Fruit fly (Drosophila melanogaster) whole organism, prepupa: ENCODE results near the gene TotB.

Experiments used
- CG10631 ChIP-seq: fragments of 200-800 bp; sonication (Bioruptor generic); optimal IDR thresholded peaks from 2 replicates; lab custom pipeline; 2016; ENCODE audit warnings: missing biosample characterization, missing genetic modification characterization
- CG10669 ChIP-seq: fragments of 200-800 bp; sonication (Bioruptor generic); optimal IDR thresholded peaks from 3 replicates; lab custom pipeline; 2018; ENCODE audit warnings: missing biosample characterization, mild to moderate bottlenecking, missing genetic modification characterization, moderate library complexity
- CG11294 ChIP-seq: fragments of 200-800 bp; sonication (Bioruptor generic); IDR thresholded peaks from 2 replicates; pipeline ENCODE4 v1.3.6; 2022; ENCODE audit warnings: missing biosample characterization, missing genetic modification characterization
- CG11762 ChIP-seq: fragments of 200-800 bp; sonication (Bioruptor generic); optimal IDR thresholded peaks from 3 replicates; lab custom pipeline; 2016; ENCODE audit warnings: missing biosample characterization, missing genetic modification characterization; ENCODE audit not compliant: insufficient read depth
- CG11902 ChIP-seq: fragments of 200-800 bp; sonication (Bioruptor generic); optimal IDR thresholded peaks from 3 replicates; lab custom pipeline; 2016; ENCODE audit warnings: missing biosample characterization, missing genetic modification characterization
- CG15336 ChIP-seq: fragments of 200-800 bp; sonication (Bioruptor generic); IDR thresholded peaks from 2 replicates; pipeline ENCODE4 v1.3.6; 2022; ENCODE audit warnings: missing biosample characterization, missing genetic modification characterization
- CG1621 ChIP-seq: fragments of 200-800 bp; sonication (Bioruptor generic); optimal IDR thresholded peaks from 3 replicates; lab custom pipeline; 2018; ENCODE audit warnings: missing biosample characterization, mild to moderate bottlenecking, missing genetic modification characterization
- CG3032 ChIP-seq: fragments of 200-800 bp; optimal IDR thresholded peaks from 2 replicates; lab custom pipeline; 2019; ENCODE audit warnings: missing biosample characterization, mild to moderate bottlenecking, missing genetic modification characterization, moderate library complexity
- CG31627 ChIP-seq: fragments of 200-800 bp; sonication (Bioruptor generic); optimal IDR thresholded peaks from 3 replicates; lab custom pipeline; 2016; ENCODE audit warnings: missing biosample characterization, missing genetic modification characterization
- CG32006 ChIP-seq: fragments of 200-800 bp; sonication (Bioruptor generic); optimal IDR thresholded peaks from 3 replicates; lab custom pipeline; 2017; ENCODE audit warnings: missing biosample characterization, mild to moderate bottlenecking, missing genetic modification characterization
- CG34406 ChIP-seq: fragments of 200-800 bp; sonication (Bioruptor generic); optimal IDR thresholded peaks from 3 replicates; lab custom pipeline; 2016; ENCODE audit warnings: missing biosample characterization, missing genetic modification characterization
- CG3919 ChIP-seq: fragments of 200-800 bp; sonication (Bioruptor generic); optimal IDR thresholded peaks from 3 replicates; lab custom pipeline; 2016; ENCODE audit warnings: missing biosample characterization, missing genetic modification characterization
- CG4318 ChIP-seq: fragments of 200-800 bp; sonication (Bioruptor generic); optimal IDR thresholded peaks from 3 replicates; lab custom pipeline; 2017; ENCODE audit warnings: missing biosample characterization, mild to moderate bottlenecking, missing genetic modification characterization
- CG6163 ChIP-seq: fragments of 200-800 bp; sonication (Bioruptor generic); IDR thresholded peaks from 3 replicates; pipeline ENCODE4 v1.3.6; 2022; ENCODE audit warnings: missing biosample characterization, missing genetic modification characterization
- CG6276 ChIP-seq: fragments of 200-800 bp; sonication (Bioruptor generic); optimal IDR thresholded peaks from 2 replicates; lab custom pipeline; 2017; ENCODE audit warnings: missing biosample characterization, mild to moderate bottlenecking, missing genetic modification characterization
- CG6792 ChIP-seq: fragments of 200-800 bp; sonication (Bioruptor generic); optimal IDR thresholded peaks from 3 replicates; lab custom pipeline; 2016; ENCODE audit warnings: missing biosample characterization, missing genetic modification characterization
- CG6808 ChIP-seq: fragments of 200-800 bp; sonication (Bioruptor generic); optimal IDR thresholded peaks from 3 replicates; lab custom pipeline; 2017; ENCODE audit warnings: missing biosample characterization, missing genetic modification characterization, mild to moderate bottlenecking, moderate library complexity, missing genetic modification reagents
- CG6854 ChIP-seq: fragments of 200-800 bp; sonication (Bioruptor generic); optimal IDR thresholded peaks from 2 replicates; lab custom pipeline; 2017; ENCODE audit warnings: missing biosample characterization, mild to moderate bottlenecking, missing genetic modification characterization
- CG8119 ChIP-seq: fragments of 200-800 bp; sonication (Bioruptor generic); IDR thresholded peaks from 3 replicates; pipeline ENCODE4 v1.3.6; 2022; ENCODE audit warnings: missing biosample characterization, missing genetic modification characterization
- CG8319 ChIP-seq: fragments of 200-800 bp; sonication (Bioruptor generic); optimal IDR thresholded peaks from 3 replicates; lab custom pipeline; 2016; ENCODE audit warnings: missing biosample characterization, missing genetic modification characterization
- CG9139 ChIP-seq: fragments of 200-800 bp; sonication (Bioruptor generic); optimal IDR thresholded peaks from 3 replicates; lab custom pipeline; 2017; ENCODE audit warnings: missing biosample characterization, mild to moderate bottlenecking, missing genetic modification characterization
- Eip75B ChIP-seq: fragments of 200-800 bp; sonication (Bioruptor generic); optimal IDR thresholded peaks from 3 replicates; lab custom pipeline; 2016; ENCODE audit warnings: missing biosample characterization, missing genetic modification characterization
- Eip78C ChIP-seq: fragments of 200-800 bp; sonication (Bioruptor generic); peaks from one replicate; lab custom pipeline; 2016; ENCODE audit warnings: missing biosample characterization, missing genetic modification characterization
- Eip93F ChIP-seq: fragments of 200-800 bp; sonication (Bioruptor generic); optimal IDR thresholded peaks from 2 replicates; lab custom pipeline; 2016; ENCODE audit warnings: missing biosample characterization, mild to moderate bottlenecking, missing genetic modification characterization
- Ets21C ChIP-seq: fragments of 200-800 bp; sonication (Bioruptor generic); optimal IDR thresholded peaks from 3 replicates; lab custom pipeline; 2016; ENCODE audit warnings: missing biosample characterization, missing genetic modification characterization
- Ets96B ChIP-seq: fragments of 200-800 bp; optimal IDR thresholded peaks from 2 replicates; lab custom pipeline; 2019; ENCODE audit warnings: missing biosample characterization, mild to moderate bottlenecking, missing genetic modification characterization, moderate library complexity
- Gug ChIP-seq: fragments of 200-800 bp; sonication (Bioruptor generic); IDR thresholded peaks from 2 replicates; pipeline ENCODE4 v1.3.6; 2022; ENCODE audit warnings: missing biosample characterization, missing genetic modification characterization
- Hr39 ChIP-seq: fragments of 200-800 bp; sonication (Bioruptor generic); optimal IDR thresholded peaks from 2 replicates; lab custom pipeline; 2016; ENCODE audit warnings: missing biosample characterization, missing genetic modification characterization
- Hr4 ChIP-seq: fragments of 200-800 bp; sonication (Bioruptor generic); optimal IDR thresholded peaks from 3 replicates; lab custom pipeline; 2016; ENCODE audit warnings: missing biosample characterization, missing genetic modification characterization
- Met ChIP-seq: fragments of 200-800 bp; sonication (Bioruptor generic); optimal IDR thresholded peaks from 3 replicates; lab custom pipeline; 2016; ENCODE audit warnings: missing biosample characterization, missing genetic modification characterization
- Smox ChIP-seq: fragments of 200-800 bp; sonication (Bioruptor generic); optimal IDR thresholded peaks from 3 replicates; lab custom pipeline; 2016; ENCODE audit warnings: missing biosample characterization, missing genetic modification characterization
- Sox102F ChIP-seq: fragments of 200-800 bp; sonication (Bioruptor generic); optimal IDR thresholded peaks from 2 replicates; lab custom pipeline; 2016; ENCODE audit warnings: missing biosample characterization, mild to moderate bottlenecking, missing genetic modification characterization
- Sox14 ChIP-seq: fragments of 200-800 bp; sonication (Bioruptor generic); optimal IDR thresholded peaks from 3 replicates; lab custom pipeline; 2016; ENCODE audit warnings: missing biosample characterization, missing genetic modification characterization
- Sox15 ChIP-seq: fragments of 200-800 bp; sonication (Bioruptor generic); optimal IDR thresholded peaks from 3 replicates; lab custom pipeline; 2016; ENCODE audit warnings: missing biosample characterization, missing genetic modification characterization
- achi ChIP-seq: fragments of 200-800 bp; sonication (Bioruptor generic); optimal IDR thresholded peaks from 3 replicates; lab custom pipeline; 2016; ENCODE audit warnings: missing biosample characterization, missing genetic modification characterization
- acj6 ChIP-seq: fragments of 200-800 bp; sonication (Bioruptor generic); optimal IDR thresholded peaks from 3 replicates; lab custom pipeline; 2016; ENCODE audit warnings: missing biosample characterization, missing genetic modification characterization
- cyc ChIP-seq: fragments of 200-800 bp; sonication (Bioruptor generic); optimal IDR thresholded peaks from 3 replicates; lab custom pipeline; 2016; ENCODE audit warnings: missing biosample characterization, missing genetic modification characterization
- dsx ChIP-seq: fragments of 200-800 bp; optimal IDR thresholded peaks from 3 replicates; lab custom pipeline; 2019; ENCODE audit warnings: missing biosample characterization, mild to moderate bottlenecking, missing genetic modification characterization, moderate library complexity; ENCODE audit not compliant: poor library complexity, severe bottlenecking
- eg ChIP-seq: fragments of 200-800 bp; sonication (Bioruptor generic); IDR thresholded peaks from 3 replicates; pipeline ENCODE4 v1.3.6; 2022; ENCODE audit warnings: missing biosample characterization, missing genetic modification characterization
- esn ChIP-seq: fragments of 200-800 bp; sonication (Bioruptor generic); optimal IDR thresholded peaks from 2 replicates; lab custom pipeline; 2016; ENCODE audit warnings: missing biosample characterization, mild to moderate bottlenecking, missing genetic modification characterization, moderate library complexity
- fd59A ChIP-seq: fragments of 200-800 bp; sonication (Bioruptor generic); optimal IDR thresholded peaks from 2 replicates; lab custom pipeline; 2017; ENCODE audit warnings: missing biosample characterization, mild to moderate bottlenecking, missing genetic modification characterization, missing genetic modification reagents
- lz ChIP-seq: fragments of 200-800 bp; sonication (Bioruptor generic); optimal IDR thresholded peaks from 3 replicates; lab custom pipeline; 2016; ENCODE audit warnings: missing biosample characterization, missing genetic modification characterization
- net ChIP-seq: fragments of 200-800 bp; sonication (Bioruptor generic); optimal IDR thresholded peaks from 3 replicates; lab custom pipeline; 2016; ENCODE audit warnings: missing biosample characterization, missing genetic modification characterization
- pdm3 ChIP-seq: fragments of 200-800 bp; sonication (Bioruptor generic); optimal IDR thresholded peaks from 3 replicates; lab custom pipeline; 2016; ENCODE audit warnings: missing biosample characterization, missing genetic modification characterization
- svp ChIP-seq: fragments of 200-800 bp; sonication (Bioruptor generic); peaks from one replicate; lab custom pipeline; 2016; ENCODE audit warnings: missing biosample characterization, missing genetic modification characterization
- vri ChIP-seq: fragments of 200-800 bp; sonication (Bioruptor generic); optimal IDR thresholded peaks from 3 replicates; lab custom pipeline; 2016; ENCODE audit warnings: missing biosample characterization, mild to moderate bottlenecking, missing genetic modification characterization

TotB gene

DNA sequence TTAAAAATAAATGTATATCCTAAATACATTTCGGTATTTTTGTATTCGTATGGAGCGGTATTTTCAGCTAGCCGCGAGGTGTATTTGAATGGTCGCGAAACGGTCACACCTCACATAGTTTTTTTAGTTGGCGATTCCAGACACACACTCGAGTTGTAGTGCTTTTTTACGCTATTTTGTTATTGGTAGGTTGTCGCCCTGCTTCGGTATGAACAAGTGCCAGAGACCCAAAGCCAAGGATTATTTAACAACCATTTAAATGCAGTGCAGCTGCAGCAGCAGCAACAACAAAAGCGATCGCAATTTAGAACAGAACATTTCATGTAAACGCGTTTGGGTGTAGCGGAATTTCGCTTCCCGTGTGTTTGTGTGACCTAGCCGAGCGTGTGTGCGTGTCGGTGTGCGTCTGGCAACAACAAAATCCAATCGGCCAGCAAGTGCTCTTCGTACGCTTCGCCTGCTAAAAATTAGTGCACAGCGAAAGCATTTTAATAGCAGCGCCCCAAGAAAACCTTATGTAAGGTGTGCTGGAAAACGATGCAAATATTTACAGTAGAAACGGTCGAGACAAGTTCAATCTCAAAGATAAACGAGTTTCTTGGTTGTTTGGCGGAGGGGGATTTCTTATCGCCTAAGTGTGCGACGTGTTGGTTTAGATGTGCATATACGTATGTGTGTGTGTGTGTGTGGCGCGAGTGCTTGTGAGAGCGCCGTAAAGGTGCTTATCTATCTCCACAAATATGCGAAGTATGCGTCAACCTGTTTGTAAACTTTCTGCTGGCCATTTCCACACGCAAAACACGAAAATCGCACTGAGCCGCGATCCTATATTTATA lies 40.8 kb upstream of the TotB start, which contains the start of gene Synd (continued):
- peak; percentile 13; the same call in 2 of the 3 replicates for TF ChIP-seq CG6163 (GFP tag; lab: Robert Waterston, UW)
- TF ChIP-seq Eip78C = peak; percentile 37
- peak; percentile 39 for TF ChIP-seq CG9139 (GFP tag; lab: Kevin White, UChicago)
- TF ChIP-seq CG6792 (GFP tag; lab: Kevin White, UChicago) = peak; percentile 43
- TF ChIP-seq CG10669 (GFP tag; lab: Kevin White, UChicago) = peak; percentile 3
- TF ChIP-seq CG6276 = peak; percentile 40
- peak; percentile 53; the same call in 1 of the 3 replicates for TF ChIP-seq CG8119 (GFP tag; lab: Robert Waterston, UW)
- TF ChIP-seq Ets96B (tag; lab: Kevin White, UChicago) = no peak
- TF ChIP-seq CG3032 (tag; lab: Kevin White, UChicago) = no peak
- TF ChIP-seq CG4318 (GFP tag; lab: Kevin White, UChicago) = no peak
- peak; percentile 41 for TF ChIP-seq lz (GFP tag; lab: Kevin White, UChicago)
- no peak for TF ChIP-seq Gug (GFP tag; lab: Robert Waterston, UW)
- peak; percentile 27 for TF ChIP-seq Sox14
- TF ChIP-seq CG11762 = peak; percentile 38
- peak; percentile 42 for TF ChIP-seq esn (GFP tag; lab: Kevin White, UChicago)
- TF ChIP-seq cyc (GFP tag; lab: Kevin White, UChicago) = peak; percentile 11
- 0 out of 2 replicates have a peak, but pooled peaks have one; percentile 34 for TF ChIP-seq CG15336 (GFP tag; lab: Robert Waterston, UW)
- TF ChIP-seq CG11902 = no peak
- TF ChIP-seq CG8319 (GFP tag; lab: Kevin White, UChicago) = no peak
- TF ChIP-seq achi (GFP tag; lab: Kevin White, UChicago) = no peak
- TF ChIP-seq CG32006 (GFP tag; lab: Kevin White, UChicago) = peak; percentile 45
- TF ChIP-seq CG34406 (GFP tag; lab: Kevin White, UChicago) = no peak
- TF ChIP-seq pdm3 (GFP tag; lab: Kevin White, UChicago) = peak; percentile 28
- TF ChIP-seq CG1621 (tag; lab: Kevin White, UChicago) = peak; percentile 16
- peak; percentile 24 for TF ChIP-seq Met
- peak; percentile 24 for TF ChIP-seq CG6854 (GFP tag; lab: Kevin White, UChicago)

DNA sequence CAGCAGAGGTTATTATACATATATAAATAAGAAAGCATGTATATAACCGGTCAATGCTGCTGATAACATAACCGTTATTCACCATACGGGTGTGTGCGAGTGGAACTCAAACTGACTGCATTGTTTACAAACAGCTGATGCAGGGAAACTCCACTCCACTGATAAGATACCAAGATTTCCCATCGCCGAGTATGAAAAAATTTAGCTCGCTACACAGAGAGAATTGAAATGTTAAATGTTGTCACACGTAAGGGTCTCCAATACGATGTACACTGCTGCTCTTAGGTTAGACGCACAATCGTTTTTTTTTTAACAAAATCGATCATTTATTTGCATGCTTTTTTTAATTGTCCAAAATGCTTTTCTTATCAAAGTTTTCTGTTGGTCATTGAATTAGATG lies 40.1 kb upstream of the TotB start:
- TF ChIP-seq Sox15 (GFP tag; lab: Kevin White, UChicago) (no peak), CG11294 (GFP tag; lab: Robert Waterston, UW) (no peak), CG6276 (peak; percentile 3), CG3032 (tag; lab: Kevin White, UChicago) (no peak), Gug (GFP tag; lab: Robert Waterston, UW) (no peak), Ets96B (tag; lab: Kevin White, UChicago) (no peak), CG8319 (GFP tag; lab: Kevin White, UChicago) (no peak), CG11762 (no peak), CG6792 (GFP tag; lab: Kevin White, UChicago) (no peak), Eip93F (peak; percentile 55), net (GFP tag; lab: Kevin White, UChicago) (no peak), eg (GFP tag; lab: Robert Waterston, UW) (peak; percentile 50; the same call in 1 of the 3 replicates), CG10669 (GFP tag; lab: Kevin White, UChicago) (peak; percentile 28), dsx (GFP tag; lab: Kevin White, UChicago) (no peak), Hr4 (GFP tag; lab: Kevin White, UChicago) (peak; percentile 59), esn (GFP tag; lab: Kevin White, UChicago) (peak; percentile 49), acj6 (GFP tag; lab: Kevin White, UChicago) (peak; percentile 20), vri (no peak), Eip78C (peak; percentile 85), Hr39 (GFP tag; lab: Kevin White, UChicago) (peak; percentile 28), Sox102F (GFP tag; lab: Kevin White, UChicago) (peak; percentile 56), CG31627 (peak; percentile 34), CG4318 (GFP tag; lab: Kevin White, UChicago) (peak; percentile 25), CG6808 (no peak), CG6854 (GFP tag; lab: Kevin White, UChicago) (no peak), Eip75B (peak; percentile 20), CG6163 (GFP tag; lab: Robert Waterston, UW) (0 out of 3 replicates have a peak, but pooled peaks have one; percentile 29), fd59A (GFP tag; lab: Kevin White, UChicago) (no peak), CG3919 (GFP tag; lab: Kevin White, UChicago) (peak; percentile 21), Smox (GFP tag; lab: Kevin White, UChicago) (peak; percentile 28), svp (GFP tag; lab: Kevin White, UChicago) (peak; percentile 80), CG34406 (GFP tag; lab: Kevin White, UChicago) (peak; percentile 34), achi (GFP tag; lab: Kevin White, UChicago) (peak; percentile 26), CG11902 (no peak), CG10631 (peak; percentile 18), Ets21C (GFP tag; lab: Kevin White, UChicago) (no peak)
